Worm (Caenorhabditis elegans) whole organism, L4 larva: ENCODE data around the gene tmem-231.

Experiments
- fkh-10 ChIP-seq: fragments of 150-350 bp; optimal IDR thresholded peaks from 2 replicates; lab custom pipeline; 2014; ENCODE audit warnings: missing biosample characterization, missing genetic modification reagents, missing genetic modification characterization
- fos-1 ChIP-seq: fragments of 150-350 bp; optimal IDR thresholded peaks from 2 replicates; lab custom pipeline; 2014; ENCODE audit warnings: missing biosample characterization, missing genetic modification characterization
- lir-3 ChIP-seq: sonication (generic microtip); optimal IDR thresholded peaks from 2 replicates; lab custom pipeline; 2016; ENCODE audit warnings: mild to moderate bottlenecking, missing genetic modification characterization, missing compliant biosample characterization
- nhr-10 ChIP-seq: fragments of 150-350 bp; optimal IDR thresholded peaks from 2 replicates; lab custom pipeline; 2014; ENCODE audit warnings: missing biosample characterization, missing genetic modification characterization
- unc-39 ChIP-seq: sonication (generic microtip); optimal IDR thresholded peaks from 2 replicates; lab custom pipeline; 2017; ENCODE audit warnings: missing biosample characterization, missing genetic modification characterization
- unc-62 ChIP-seq, 3 experiments: fragments of 150-350 bp in 1 of 3; sonication (generic microtip); optimal IDR thresholded peaks in 2 of 3; peaks in 1 of 3; 1 replicate in 1 of 3; 2 replicates in 2 of 3; lab custom pipeline; 2014 to 2017; ENCODE audit warnings: missing biosample characterization in 3 of 3, missing genetic modification characterization in 3 of 3, missing genetic modification reagents in 3 of 3, missing genotype in 1 of 3

DNA sequence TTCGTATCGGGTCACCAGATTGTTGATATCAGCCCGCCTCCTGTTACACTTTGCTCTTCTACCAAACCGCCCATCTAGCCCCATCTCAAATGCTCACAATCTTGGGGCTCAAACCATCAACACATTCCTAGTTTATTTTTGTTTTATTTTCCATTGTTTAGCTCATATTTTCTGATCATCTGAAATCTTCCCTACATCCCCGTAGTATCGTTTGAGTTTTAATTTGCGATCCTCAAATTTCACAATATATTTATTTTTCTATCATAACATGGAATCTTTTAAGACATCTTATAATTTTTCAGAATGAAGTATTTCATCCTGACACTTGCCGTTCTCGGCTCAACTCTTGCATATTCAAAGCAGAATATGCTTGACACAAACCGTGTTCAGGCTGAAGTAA, 50.3 kb downstream of the tmem-231 start, which contains the start of gene spp-10:
- TF ChIP-seq fos-1 = no peak
- no peak for TF ChIP-seq nhr-10 (tag; lab: Kevin White, UChicago)
- TF ChIP-seq unc-62 (GFP tag; optimal IDR thresholded peaks at IDR 0.05 in 1 of 2; lab: Kevin White, UChicago) = no peak
- TF ChIP-seq unc-62 (tag; optimal IDR thresholded peaks at IDR 0.05; lab: Kevin White, UChicago) = no peak
- TF ChIP-seq lir-3 (tag; lab: Kevin White, UChicago) = no peak
- TF ChIP-seq unc-39 (tag; lab: Kevin White, UChicago) = no peak
- no peak for TF ChIP-seq fkh-10 (GFP tag; lab: Kevin White, UChicago)
